Worm (Caenorhabditis elegans): Measurements from ENCODE around the gene sams-3.

sams-3 gene

ce11 chrIV:5879853-5880252 is 31.4 kb downstream of the sams-3 start, which contains the start of gene srv-22:
TSS of gene srv-22 (minus strand) at chrIV:5879953.
- TF ChIP-seq ZK185.1 (tag; optimal IDR thresholded peaks at IDR 0.05; ENCODE audit: poor library complexity, severe bottlenecking) (no peak), nfya-2 (GFP tag; IDR thresholded peaks at IDR 0.05) (no peak)

ce11 chrIV:5884500-5884899 is 36.0 kb downstream of the sams-3 start, which contains the start of gene H04M03.11:
TSS of gene H04M03.11 (minus strand) at chrIV:5884600.
- TF ChIP-seq hlh-26 (GFP tag; conservative IDR thresholded peaks at IDR 0.05) (no peak), ztf-6 (GFP tag; IDR thresholded peaks at IDR 0.05) (no peak), madf-6 (GFP tag; IDR thresholded peaks at IDR 0.05) (no peak), madf-3 (GFP tag; IDR thresholded peaks at IDR 0.05) (no peak), snpc-3.4 (tag; optimal IDR thresholded peaks at IDR 0.05) (no peak), cebp-2 (GFP tag; IDR thresholded peaks at IDR 0.05) (no peak)

ce11 chrIV:5885180-5885887 is 36.9 kb downstream of the sams-3 start, which contains the start of gene glf-1:
TSS of gene glf-1 (plus strand) at chrIV:5885835.
- TF ChIP-seq F57C9.4 (tag; optimal IDR thresholded peaks at IDR 0.05) (no peak), Y79H2A.3 (GFP tag; conservative IDR thresholded peaks at IDR 0.05) (no peak), aptf-2 (GFP tag; conservative IDR thresholded peaks at IDR 0.05) (no peak), Y95B8A.8 (GFP tag; IDR thresholded peaks at IDR 0.05) (no peak), nfya-1 (tag; optimal IDR thresholded peaks at IDR 0.05; ENCODE audit: borderline replicate concordance, insufficient read depth) (no peak), Y53G8AR.9 (GFP tag; conservative IDR thresholded peaks at IDR 0.05) (no peak), mes-4 (tag; optimal IDR thresholded peaks at IDR 0.05) (no peak), xnd-1 (tag; optimal IDR thresholded peaks at IDR 0.05) (no peak), ets-4 (GFP tag; optimal IDR thresholded peaks at IDR 0.05) (no peak), D2030.7 (GFP tag; IDR thresholded peaks at IDR 0.05) (no peak), aptf-3 (GFP tag; IDR thresholded peaks at IDR 0.05) (no peak), rec-8 (tag; optimal IDR thresholded peaks at IDR 0.05) (no peak), C06A6.2 (GFP tag; conservative IDR thresholded peaks at IDR 0.05) (no peak)

ce11 chrIV:5886605-5887004 is 38.1 kb downstream of the sams-3 start:
- no peak for TF ChIP-seq lsl-1 (GFP tag; optimal IDR thresholded peaks at IDR 0.05)

- no peak for TF ChIP-seq ztf-26 (tag; optimal IDR thresholded peaks at IDR 0.05)
- TF ChIP-seq egrh-3 (GFP tag; IDR thresholded peaks at IDR 0.05): no peak
- TF ChIP-seq hmg-1.2 (GFP tag; IDR thresholded peaks at IDR 0.05): no peak
- TF ChIP-seq hlh-26 (GFP tag; conservative IDR thresholded peaks at IDR 0.05): no peak
- no peak for TF ChIP-seq ama-1 (optimal IDR thresholded peaks at IDR 0.05)
- no peak for TF ChIP-seq ama-1 (GFP tag; optimal IDR thresholded peaks at IDR 0.05)
- peak; percentile 8 for TF ChIP-seq efl-1 (GFP tag; optimal IDR thresholded peaks at IDR 0.05)
- TF ChIP-seq let-607 (tag; optimal IDR thresholded peaks at IDR 0.05): no peak
- TF ChIP-seq sea-2 (GFP tag; IDR thresholded peaks at IDR 0.05): no peak
Measured at ce11 chrIV:5891265-5891664, 42.8 kb downstream of the sams-3 start, which contains the start of gene H04M03.3. TSS of gene H04M03.3 (plus strand) at chrIV:5891565.

- TF ChIP-seq ceh-100 (GFP tag; IDR thresholded peaks at IDR 0.05): no peak
- TF ChIP-seq egl-18 (GFP tag; IDR thresholded peaks at IDR 0.05): no peak
Measured at ce11 chrIV:5895190-5895589, 46.7 kb downstream of the sams-3 start, which contains the start of gene nspb-6. TSS of gene nspb-6 (plus strand) at chrIV:5895490.

Data from whole organism, young adult.